Fruit fly (Drosophila melanogaster) whole organism, embryonic: ENCODE results near the gene CG4660.

ENCODE experiments used
- B-H1 ChIP-seq: fragments of 200-800 bp; sonication (Bioruptor generic); IDR thresholded peaks from 3 replicates; pipeline ENCODE4 v1.3.6; 2022; ENCODE audit warnings: missing biosample characterization, missing genetic modification characterization
- CG10366 ChIP-seq: fragments of 200-800 bp; sonication (Bioruptor generic); IDR thresholded peaks from 2 replicates; pipeline ENCODE4 v1.3.6; 2022; ENCODE audit warnings: missing biosample characterization, missing genetic modification characterization
- CG11085 ChIP-seq: fragments of 200-800 bp; sonication (Bioruptor generic); IDR thresholded peaks from 2 replicates; pipeline ENCODE4 v1.3.6; 2022; ENCODE audit warnings: missing biosample characterization, missing genetic modification characterization
- CG12155 ChIP-seq: fragments of 200-800 bp; sonication (Bioruptor generic); optimal IDR thresholded peaks from 3 replicates; lab custom pipeline; 2016; ENCODE audit warnings: missing biosample characterization, missing genetic modification characterization
- CG12659 ChIP-seq: fragments of 200-800 bp; sonication (Bioruptor generic); optimal IDR thresholded peaks from 3 replicates; lab custom pipeline; 2017; ENCODE audit warnings: mild to moderate bottlenecking, missing biosample characterization, missing genetic modification reagents, missing genetic modification characterization
- CG12744 ChIP-seq: fragments of 200-800 bp; sonication (Bioruptor generic); optimal IDR thresholded peaks from 2 replicates; lab custom pipeline; 2016; ENCODE audit warnings: missing biosample characterization, missing genetic modification characterization
- CG12769 ChIP-seq: fragments of 200-800 bp; sonication (Bioruptor generic); optimal IDR thresholded peaks from 2 replicates; lab custom pipeline; 2019; ENCODE audit warnings: missing biosample characterization, mild to moderate bottlenecking, missing genetic modification characterization, moderate library complexity
- CG14014 ChIP-seq: fragments of 200-800 bp; sonication (Bioruptor generic); IDR thresholded peaks from 2 replicates; pipeline ENCODE4 v1.3.6; 2022; ENCODE audit warnings: missing biosample characterization, missing genetic modification characterization
- CG14050 ChIP-seq: fragments of 200-800 bp; sonication (Bioruptor generic); IDR thresholded peaks from 3 replicates; pipeline ENCODE4 v1.3.6; 2022; ENCODE audit warnings: missing biosample characterization, missing genetic modification characterization
- CG16813 ChIP-seq: fragments of 200-800 bp; sonication (Bioruptor generic); IDR thresholded peaks from 3 replicates; pipeline ENCODE4 v1.3.6; 2022; ENCODE audit warnings: missing biosample characterization, missing genetic modification characterization; ENCODE audit not compliant: partially characterized antibody
- CG17359 ChIP-seq: fragments of 200-800 bp; sonication (Bioruptor generic); optimal IDR thresholded peaks from 3 replicates; lab custom pipeline; 2018; ENCODE audit warnings: missing biosample characterization, mild to moderate bottlenecking, missing genetic modification characterization, moderate library complexity
- CG18619 ChIP-seq: fragments of 200-800 bp; sonication (Bioruptor generic); optimal IDR thresholded peaks from 3 replicates; lab custom pipeline; 2017; ENCODE audit warnings: missing biosample characterization, mild to moderate bottlenecking, missing genetic modification characterization
- CG2199 ChIP-seq: fragments of 200-800 bp; sonication (Bioruptor generic); IDR thresholded peaks from 3 replicates; pipeline ENCODE4 v1.3.6; 2022; ENCODE audit warnings: missing biosample characterization, missing genetic modification characterization
- CG2712 ChIP-seq: fragments of 200-800 bp; optimal IDR thresholded peaks from 3 replicates; lab custom pipeline; 2019; ENCODE audit warnings: missing biosample characterization, mild to moderate bottlenecking, missing genetic modification characterization, moderate library complexity
- CG4707 ChIP-seq: fragments of 200-800 bp; sonication (Bioruptor generic); optimal IDR thresholded peaks from 2 replicates; lab custom pipeline; 2018; ENCODE audit warnings: missing biosample characterization, mild to moderate bottlenecking, missing genetic modification characterization, moderate library complexity
- CG6175 ChIP-seq: fragments of 200-800 bp; sonication (Bioruptor generic); IDR thresholded peaks from 3 replicates; pipeline ENCODE4 v1.3.6; 2022; ENCODE audit warnings: missing biosample characterization, missing genetic modification characterization
- CG6854 ChIP-seq: fragments of 200-800 bp; sonication (Bioruptor generic); optimal IDR thresholded peaks from 3 replicates; lab custom pipeline; 2017; ENCODE audit warnings: missing biosample characterization, mild to moderate bottlenecking, missing genetic modification characterization
- Dek ChIP-seq: fragments of 200-800 bp; sonication (Bioruptor generic); optimal IDR thresholded peaks from 3 replicates; lab custom pipeline; 2019; ENCODE audit warnings: missing biosample characterization, mild to moderate bottlenecking, missing genetic modification characterization, moderate library complexity
- Dp ChIP-seq: fragments of 200-800 bp; sonication (Bioruptor generic); optimal IDR thresholded peaks from 2 replicates; lab custom pipeline; 2018; ENCODE audit warnings: missing biosample characterization, mild to moderate bottlenecking, missing genetic modification characterization, moderate library complexity
- Ets65A ChIP-seq: fragments of 200-800 bp; sonication (Bioruptor generic); peaks from one replicate; lab custom pipeline; 2016; ENCODE audit warnings: missing biosample characterization, missing genetic modification characterization
- Hr3 ChIP-seq: fragments of 200-800 bp; sonication (Bioruptor generic); optimal IDR thresholded peaks from 3 replicates; lab custom pipeline; 2016; ENCODE audit warnings: missing biosample characterization, missing genetic modification characterization
- MESR4 ChIP-seq: fragments of 200-800 bp; sonication (Bioruptor generic); optimal IDR thresholded peaks from 2 replicates; lab custom pipeline; 2018; ENCODE audit warnings: missing biosample characterization, mild to moderate bottlenecking, missing genetic modification characterization, moderate library complexity
- Meics ChIP-seq: fragments of 200-800 bp; sonication (Bioruptor generic); optimal IDR thresholded peaks from 2 replicates; lab custom pipeline; 2017; ENCODE audit warnings: missing biosample characterization, mild to moderate bottlenecking, missing genetic modification characterization
- Myb ChIP-seq: fragments of 200-800 bp; sonication (Bioruptor generic); optimal IDR thresholded peaks from 2 replicates; lab custom pipeline; 2016; ENCODE audit warnings: missing biosample characterization, missing genetic modification characterization
- Neu2 ChIP-seq: fragments of 200-800 bp; sonication (Bioruptor generic); optimal IDR thresholded peaks from 3 replicates; lab custom pipeline; 2016; ENCODE audit warnings: missing biosample characterization, missing genetic modification characterization, borderline replicate concordance
- Nf-YC ChIP-seq: fragments of 200-800 bp; optimal IDR thresholded peaks from 3 replicates; lab custom pipeline; 2019; ENCODE audit warnings: missing biosample characterization, mild to moderate bottlenecking, missing genetic modification characterization, moderate library complexity
- Sin3A ChIP-seq: fragments of >200 bp; optimal IDR thresholded peaks from 2 replicates; lab custom pipeline; 2018
- al ChIP-seq: fragments of 200-800 bp; sonication (Bioruptor generic); IDR thresholded peaks from 2 replicates; pipeline ENCODE4 v1.3.6; 2022; ENCODE audit warnings: missing biosample characterization, missing genetic modification characterization
- bbx ChIP-seq: fragments of 200-800 bp; sonication (Bioruptor generic); IDR thresholded peaks from 2 replicates; pipeline ENCODE4 v1.3.6; 2022; ENCODE audit warnings: missing biosample characterization, missing genetic modification characterization; ENCODE audit not compliant: partially characterized antibody
- chinmo ChIP-seq: fragments of 200-800 bp; sonication (Bioruptor generic); IDR thresholded peaks from 4 replicates; pipeline ENCODE4 v1.3.6; 2022; ENCODE audit warnings: missing biosample characterization, missing genetic modification characterization; ENCODE audit not compliant: partially characterized antibody
- chm ChIP-seq: fragments of 200-800 bp; sonication (Bioruptor generic); IDR thresholded peaks from 2 replicates; pipeline ENCODE4 v1.3.6; 2022; ENCODE audit warnings: missing biosample characterization, missing genetic modification characterization
- ems ChIP-seq: fragments of 200-800 bp; sonication (Bioruptor generic); optimal IDR thresholded peaks from 3 replicates; lab custom pipeline; 2016; ENCODE audit warnings: missing biosample characterization, missing genetic modification characterization
- fd3F ChIP-seq: fragments of 200-800 bp; sonication (Bioruptor generic); optimal IDR thresholded peaks from 2 replicates; lab custom pipeline; 2018; ENCODE audit warnings: missing biosample characterization, mild to moderate bottlenecking, missing genetic modification characterization, moderate library complexity
- gcm2 ChIP-seq: fragments of 200-800 bp; sonication (Bioruptor generic); optimal IDR thresholded peaks from 2 replicates; lab custom pipeline; 2016; ENCODE audit warnings: missing biosample characterization, missing genetic modification characterization
- ind ChIP-seq: fragments of 200-800 bp; sonication (Bioruptor generic); optimal IDR thresholded peaks from 3 replicates; lab custom pipeline; 2016; ENCODE audit warnings: missing biosample characterization, missing genetic modification characterization
- jing ChIP-seq: fragments of 200-800 bp; sonication (Bioruptor generic); optimal IDR thresholded peaks from 2 replicates; lab custom pipeline; 2018; ENCODE audit warnings: missing biosample characterization, mild to moderate bottlenecking, missing genetic modification characterization
- ken ChIP-seq: fragments of 200-800 bp; sonication (Bioruptor generic); IDR thresholded peaks from 3 replicates; pipeline ENCODE4 v1.3.6; 2022; ENCODE audit warnings: missing biosample characterization, missing genetic modification characterization
- lab ChIP-seq: fragments of 200-800 bp; sonication (Bioruptor generic); optimal IDR thresholded peaks from 3 replicates; lab custom pipeline; 2017; ENCODE audit warnings: missing biosample characterization, missing genetic modification characterization, mild to moderate bottlenecking, moderate library complexity, missing genetic modification reagents
- lilli ChIP-seq: fragments of 200-800 bp; sonication (Bioruptor generic); optimal IDR thresholded peaks from 3 replicates; lab custom pipeline; 2016; ENCODE audit warnings: missing biosample characterization, missing genetic modification characterization
- lmd ChIP-seq: fragments of 200-800 bp; sonication (Bioruptor generic); IDR thresholded peaks from 2 replicates; pipeline ENCODE4 v1.3.6; 2022; ENCODE audit warnings: missing biosample characterization, missing genetic modification characterization
- onecut ChIP-seq: fragments of 200-800 bp; sonication (Bioruptor generic); IDR thresholded peaks from 2 replicates; pipeline ENCODE4 v1.3.6; 2022; ENCODE audit warnings: missing biosample characterization, missing genetic modification characterization
- otp ChIP-seq: fragments of 200-800 bp; sonication (Bioruptor generic); IDR thresholded peaks from 3 replicates; pipeline ENCODE4, ENCODE4 v1.3.6; 2022; ENCODE audit warnings: missing biosample characterization, missing genetic modification characterization
- pan ChIP-seq, 4 experiments: fragments of >200 bp in 3 of 4; fragments of 200-800 bp in 1 of 4; sonication (Bioruptor generic) in 1 of 4; optimal IDR thresholded peaks in 3 of 4; IDR thresholded peaks in 1 of 4; 2 replicates each; pipeline versions ENCODE4 v1.3.6 to Lab custom; 2017 to 2022; ENCODE audit warnings: missing biosample characterization in 2 of 4, missing genetic modification characterization in 2 of 4, mixed read lengths in 1 of 4
- ranshi ChIP-seq: fragments of 200-800 bp; sonication (Bioruptor generic); IDR thresholded peaks from 2 replicates; pipeline ENCODE4 v1.3.6; 2022; ENCODE audit warnings: missing biosample characterization, missing genetic modification characterization
- run ChIP-seq: fragments of 200-800 bp; sonication (Bioruptor generic); optimal IDR thresholded peaks from 3 replicates; lab custom pipeline; 2018; ENCODE audit warnings: missing biosample characterization, mild to moderate bottlenecking, missing genetic modification characterization
- slbo ChIP-seq: fragments of 200-800 bp; sonication (Bioruptor generic); IDR thresholded peaks from 2 replicates; pipeline ENCODE4 v1.3.6; 2022; ENCODE audit warnings: missing biosample characterization, missing genetic modification characterization
- wdn ChIP-seq: fragments of 200-800 bp; sonication (Bioruptor generic); IDR thresholded peaks from 2 replicates; pipeline ENCODE4 v1.3.6; 2022; ENCODE audit warnings: missing biosample characterization, missing genetic modification characterization
- zf30C ChIP-seq: fragments of 200-800 bp; sonication (Bioruptor generic); optimal IDR thresholded peaks from 3 replicates; lab custom pipeline; 2018; ENCODE audit warnings: missing biosample characterization, mild to moderate bottlenecking, missing genetic modification characterization
- zfh1 ChIP-seq: fragments of 200-800 bp; sonication (Bioruptor generic); IDR thresholded peaks from 3 replicates; pipeline ENCODE4 v1.3.6; 2022; ENCODE audit warnings: missing biosample characterization, missing genetic modification characterization

Gene CG4660

dm6 chrX:6090809-6091667, 9.9 kb upstream of the CG4660 start, which contains the start of the genes Nep1 and Mipp2 (continued):
- no peak for TF ChIP-seq wdn
- TF ChIP-seq Hr3 (GFP tag; lab: Kevin White, UChicago), result peak; percentile 9
- no peak for TF ChIP-seq bbx (GFP tag; lab: Robert Waterston, UW)
- peak; percentile 18 for TF ChIP-seq CG2712 (tag; lab: Kevin White, UChicago)
- no peak for TF ChIP-seq otp
- TF ChIP-seq slbo (GFP tag; lab: Robert Waterston, UW), result peak; percentile 76
- peak; percentile 1 for TF ChIP-seq CG6854 (GFP tag; lab: Kevin White, UChicago)
- TF ChIP-seq CG10366 (GFP tag; lab: Robert Waterston, UW), result peak; percentile 48
- TF ChIP-seq Nf-YC (tag; lab: Kevin White, UChicago), result peak; percentile 11
- TF ChIP-seq run (tag; lab: Kevin White, UChicago), result no peak
- TF ChIP-seq chinmo, result no peak
- TF ChIP-seq CG14014 (GFP tag; lab: Robert Waterston, UW), result peak; percentile 44; the same call in 1 of the 2 replicates
- TF ChIP-seq CG12155 (GFP tag; lab: Kevin White, UChicago), result peak; percentile 0
- no peak for TF ChIP-seq MESR4 (GFP tag; lab: Kevin White, UChicago)
- TF ChIP-seq al, result 0 out of 2 replicates have a peak, but pooled peaks have one; percentile 21
- TF ChIP-seq ranshi (GFP tag; lab: Robert Waterston, UW), result peak; percentile 43; the same call in 1 of the 2 replicates
- TF ChIP-seq Dp, result peak; percentile 71
- TF ChIP-seq lab (GFP tag; lab: Kevin White, UChicago), result no peak
- peak; percentile 69 for TF ChIP-seq lmd
- no peak for TF ChIP-seq fd3F (GFP tag; lab: Kevin White, UChicago)
- peak; percentile 58; the same call in 2 of the 3 replicates for TF ChIP-seq ken (GFP tag; lab: Robert Waterston, UW)
- TF ChIP-seq Dek (tag; lab: Kevin White, UChicago), result peak; percentile 4
- peak; percentile 44; the same call in 1 of the 3 replicates for TF ChIP-seq CG14050 (GFP tag; lab: Robert Waterston, UW)
- TF ChIP-seq pan (optimal IDR thresholded peaks at IDR 0.05; lab: Kevin White, UChicago), result no peak
- TF ChIP-seq pan (GFP tag; optimal IDR thresholded peaks at IDR 0.05 in 1 of 2, IDR thresholded peaks at IDR 0.05 in 1 of 2), result peak in 1 of 2 experiments; percentile 67
- TF ChIP-seq chm (GFP tag; lab: Robert Waterston, UW), result no peak
- TF ChIP-seq Ets65A (GFP tag; lab: Kevin White, UChicago), result peak; percentile 96
- peak; percentile 41 for TF ChIP-seq Sin3A
- TF ChIP-seq B-H1, result peak; percentile 23; the same call in 1 of the 3 replicates
- no peak for TF ChIP-seq CG6175 (GFP tag; lab: Robert Waterston, UW)
- no peak for TF ChIP-seq CG11085 (GFP tag; lab: Robert Waterston, UW)
- TF ChIP-seq CG17359, result peak; percentile 11
- no peak for TF ChIP-seq CG18619 (GFP tag; lab: Kevin White, UChicago)
- peak; percentile 42 for TF ChIP-seq CG12659 (GFP tag; lab: Kevin White, UChicago)
- TF ChIP-seq onecut (GFP tag; lab: Robert Waterston, UW), result 0 out of 2 replicates have a peak, but pooled peaks have one; percentile 6
- TF ChIP-seq ind, result peak; percentile 11
- TF ChIP-seq gcm2 (GFP tag; lab: Kevin White, UChicago), result no peak
- peak; percentile 29 for TF ChIP-seq Meics (GFP tag; lab: Kevin White, UChicago)
- TF ChIP-seq Neu2 (GFP tag; lab: Kevin White, UChicago), result no peak
- peak; percentile 53; the same call in 1 of the 3 replicates for TF ChIP-seq zfh1 (GFP tag; lab: Robert Waterston, UW)
- TF ChIP-seq CG4707, result no peak
- peak; percentile 51 for TF ChIP-seq CG12769 (tag; lab: Kevin White, UChicago)
- TF ChIP-seq lilli (GFP tag; lab: Kevin White, UChicago), result peak; percentile 42
- TF ChIP-seq jing (GFP tag; lab: Kevin White, UChicago), result no peak
- no peak for TF ChIP-seq Myb (GFP tag; lab: Kevin White, UChicago)
- no peak for TF ChIP-seq CG16813 (GFP tag; lab: Robert Waterston, UW)
- TF ChIP-seq CG12744, result no peak
- TF ChIP-seq zf30C, result no peak
- TF ChIP-seq CG2199 (GFP tag; lab: Robert Waterston, UW), result no peak
- TF ChIP-seq ems (GFP tag; lab: Kevin White, UChicago), result peak; percentile 1
